Worm (Caenorhabditis elegans) whole organism, young adult: Measurements from ENCODE around the gene rps-24.

ENCODE experiments used
- B0336.3 ChIP-seq: fragments of 200-800 bp; sonication (Bioruptor generic); IDR thresholded peaks from 2 replicates; pipeline ENCODE4 v1.3.6; 2022; ENCODE audit warnings: missing genetic modification characterization, missing compliant biosample characterization
- C06A6.2 ChIP-seq: fragments of 200-800 bp; sonication (Bioruptor generic); conservative IDR thresholded peaks from 2 replicates; pipeline ENCODE4 v1.3.6; 2022; ENCODE audit warnings: missing genetic modification characterization, missing compliant biosample characterization
- D2030.7 ChIP-seq: fragments of 200-800 bp; sonication (Bioruptor generic); IDR thresholded peaks from 2 replicates; pipeline ENCODE4 v1.3.6; 2022; ENCODE audit warnings: missing genetic modification reagents, missing genetic modification characterization, missing compliant biosample characterization
- F10E7.11 ChIP-seq: sonication (generic microtip); optimal IDR thresholded peaks from 2 replicates; lab custom pipeline; 2017; ENCODE audit warnings: mild to moderate bottlenecking, missing genetic modification characterization, moderate library complexity, missing compliant biosample characterization
- F22D6.2 ChIP-seq: sonication (generic microtip); optimal IDR thresholded peaks from 2 replicates; lab custom pipeline; 2016; ENCODE audit warnings: mild to moderate bottlenecking, missing genetic modification characterization, missing compliant biosample characterization
- F33H1.4 ChIP-seq: fragments of 200-800 bp; sonication (Bioruptor generic); IDR thresholded peaks from 2 replicates; pipeline ENCODE4 v1.3.6; 2022; ENCODE audit warnings: missing genetic modification reagents, missing genetic modification characterization, missing compliant biosample characterization
- F49E8.2 ChIP-seq: sonication (generic microtip); optimal IDR thresholded peaks from 3 replicates; lab custom pipeline; 2017; ENCODE audit warnings: missing genetic modification characterization, mild to moderate bottlenecking, missing compliant biosample characterization, antibody characterized with exemption, moderate library complexity; ENCODE audit not compliant: insufficient read depth
- F55B11.4 ChIP-seq: sonication (generic microtip); optimal IDR thresholded peaks from 2 replicates; lab custom pipeline; 2016; ENCODE audit warnings: missing compliant biosample characterization, missing genetic modification characterization, borderline replicate concordance; ENCODE audit not compliant: insufficient read depth
- K12H6.12 ChIP-seq: fragments of 200-800 bp; sonication (Bioruptor generic); optimal IDR thresholded peaks from 2 replicates; lab custom pipeline; 2018; ENCODE audit warnings: mild to moderate bottlenecking, missing genetic modification characterization, missing compliant biosample characterization
- Y53G8AR.9 ChIP-seq: fragments of 200-800 bp; sonication (Bioruptor generic); conservative IDR thresholded peaks from 2 replicates; pipeline ENCODE4 v1.3.6; 2022; ENCODE audit warnings: missing genetic modification reagents, missing genetic modification characterization, missing compliant biosample characterization
- Y56A3A.18 ChIP-seq: fragments of 200-800 bp; sonication (Bioruptor generic); IDR thresholded peaks from 2 replicates; pipeline ENCODE4 v1.3.6; 2022; ENCODE audit warnings: missing genetic modification reagents, missing genetic modification characterization, missing compliant biosample characterization
- ZK185.1 ChIP-seq: sonication (generic microtip); optimal IDR thresholded peaks from 2 replicates; lab custom pipeline; 2016; ENCODE audit warnings: mild to moderate bottlenecking, missing genetic modification characterization, missing compliant biosample characterization; ENCODE audit not compliant: poor library complexity, severe bottlenecking
- ama-1 ChIP-seq, 3 experiments: fragments of 150-350 bp in 1 of 3; sonication (generic microtip) in 2 of 3; optimal IDR thresholded peaks; 2 replicates each; lab custom pipeline; 2014 to 2018; ENCODE audit warnings: missing biosample characterization in 2 of 3, missing genetic modification characterization in 2 of 3, missing genetic modification reagents in 2 of 3
- aptf-3 ChIP-seq: fragments of 200-800 bp; sonication (Bioruptor generic); IDR thresholded peaks from 2 replicates; pipeline ENCODE4 v1.3.6; 2022; ENCODE audit warnings: missing genetic modification characterization, missing compliant biosample characterization
- athp-1 ChIP-seq: sonication (generic microtip); optimal IDR thresholded peaks from 2 replicates; lab custom pipeline; 2017; ENCODE audit warnings: mild to moderate bottlenecking, missing genetic modification characterization, missing compliant biosample characterization
- ceh-100 ChIP-seq: fragments of 200-800 bp; sonication (Bioruptor generic); IDR thresholded peaks from 2 replicates; pipeline ENCODE4 v1.3.6; 2022; ENCODE audit warnings: missing genetic modification reagents, missing genetic modification characterization, missing compliant biosample characterization
- ceh-40 ChIP-seq: fragments of 200-800 bp; sonication (Bioruptor generic); IDR thresholded peaks from 2 replicates; pipeline ENCODE4 v1.3.6; 2022; ENCODE audit warnings: missing genetic modification characterization, missing compliant biosample characterization
- ceh-79 ChIP-seq: sonication (generic microtip); optimal IDR thresholded peaks from 2 replicates; lab custom pipeline; 2017; ENCODE audit warnings: mild to moderate bottlenecking, missing genetic modification characterization, missing compliant biosample characterization
- ceh-91 ChIP-seq: fragments of 200-800 bp; sonication (Bioruptor generic); IDR thresholded peaks from 2 replicates; pipeline ENCODE4 v1.3.6; 2022; ENCODE audit warnings: missing genetic modification reagents, missing genetic modification characterization, missing compliant biosample characterization
- chd-7 ChIP-seq: sonication (generic microtip); optimal IDR thresholded peaks from 2 replicates; lab custom pipeline; 2016; ENCODE audit warnings: mild to moderate bottlenecking, missing genetic modification characterization, moderate library complexity, missing compliant biosample characterization
- die-1 ChIP-seq: sonication (generic microtip); optimal IDR thresholded peaks from 2 replicates; lab custom pipeline; 2016; ENCODE audit warnings: missing genotype, mild to moderate bottlenecking, missing genetic modification characterization, missing compliant biosample characterization
- him-1 ChIP-seq: sonication (generic microtip); optimal IDR thresholded peaks from 2 replicates; lab custom pipeline; 2016; ENCODE audit warnings: missing genotype, missing genetic modification reagents, missing genetic modification characterization, missing compliant biosample characterization
- hlh-26 ChIP-seq: fragments of 200-800 bp; sonication (Bioruptor generic); conservative IDR thresholded peaks from 2 replicates; pipeline ENCODE4 v1.3.6; 2022; ENCODE audit warnings: missing genetic modification reagents, missing genetic modification characterization, missing compliant biosample characterization
- let-607 ChIP-seq, 2 experiments: fragments of 200-800 bp in 1 of 2; sonication (Bioruptor generic) in 1 of 2; sonication (generic microtip) in 1 of 2; optimal IDR thresholded peaks; 2 replicates each; lab custom pipeline; 2016 to 2018; ENCODE audit warnings: mild to moderate bottlenecking in 2 of 2, missing compliant biosample characterization in 2 of 2, missing genetic modification characterization in 2 of 2, moderate library complexity in 2 of 2, missing genotype in 1 of 2
- lin-35 ChIP-seq, 3 experiments: fragments of 150-350 bp in 2 of 3; sonication (generic microtip) in 1 of 3; optimal IDR thresholded peaks; 2 replicates each; lab custom pipeline; 2014 to 2018; ENCODE audit warnings: missing biosample characterization in 3 of 3, missing genetic modification characterization in 3 of 3, missing genetic modification reagents in 3 of 3
- lin-40 ChIP-seq: sonication (generic microtip); optimal IDR thresholded peaks from 2 replicates; lab custom pipeline; 2016; ENCODE audit warnings: missing genetic modification characterization, mild to moderate bottlenecking, missing compliant biosample characterization, missing genotype, missing genetic modification reagents
- lir-1 ChIP-seq: fragments of 200-800 bp; sonication (Bioruptor generic); conservative IDR thresholded peaks from 2 replicates; pipeline ENCODE4 v1.3.6; 2022; ENCODE audit warnings: missing genetic modification reagents, missing genetic modification characterization, missing compliant biosample characterization
- lsl-1 ChIP-seq: fragments of 200-800 bp; sonication (Bioruptor generic); optimal IDR thresholded peaks from 2 replicates; lab custom pipeline; 2018; ENCODE audit warnings: mild to moderate bottlenecking, missing genetic modification characterization, moderate library complexity, missing compliant biosample characterization
- lsy-27 ChIP-seq: sonication (generic microtip); optimal IDR thresholded peaks from 2 replicates; lab custom pipeline; 2017; ENCODE audit warnings: missing genetic modification characterization, mild to moderate bottlenecking, missing compliant biosample characterization, antibody characterized with exemption, missing genotype, borderline replicate concordance; ENCODE audit not compliant: insufficient read depth
- madf-6 ChIP-seq: fragments of 200-800 bp; sonication (Bioruptor generic); IDR thresholded peaks from 2 replicates; pipeline ENCODE4 v1.3.6; 2022; ENCODE audit warnings: missing genetic modification reagents, missing genetic modification characterization, missing compliant biosample characterization
- mcd-1 ChIP-seq: fragments of 200-800 bp; sonication (Bioruptor generic); IDR thresholded peaks from 2 replicates; pipeline ENCODE4 v1.3.6; 2022; ENCODE audit warnings: missing genetic modification reagents, missing genetic modification characterization, missing compliant biosample characterization
- mes-4 ChIP-seq: sonication (generic microtip); optimal IDR thresholded peaks from 2 replicates; lab custom pipeline; 2016; ENCODE audit warnings: missing genotype, missing genetic modification characterization, missing compliant biosample characterization
- nfya-2 ChIP-seq: fragments of 200-800 bp; sonication (Bioruptor generic); IDR thresholded peaks from 2 replicates; pipeline ENCODE4 v1.3.6; 2022; ENCODE audit warnings: missing genetic modification reagents, missing genetic modification characterization, missing compliant biosample characterization
- pha-4 ChIP-seq: fragments of 150-350 bp; sonication (generic microtip); optimal IDR thresholded peaks from 2 replicates; lab custom pipeline; 2014; ENCODE audit warnings: missing biosample characterization, missing genetic modification reagents, missing genetic modification characterization
- rpc-1 ChIP-seq, 2 experiments: fragments of 150-350 bp in 1 of 2; sonication (generic microtip) in 1 of 2; optimal IDR thresholded peaks; 2 replicates each; lab custom pipeline; 2014 to 2018; ENCODE audit warnings: missing biosample characterization in 1 of 2, missing genetic modification characterization in 1 of 2, missing genetic modification reagents in 1 of 2, missing genotype in 1 of 2
- snpc-1.3 ChIP-seq: sonication (generic microtip); optimal IDR thresholded peaks from 2 replicates; lab custom pipeline; 2017; ENCODE audit warnings: missing genetic modification characterization, mild to moderate bottlenecking, missing compliant biosample characterization, antibody characterized with exemption, moderate library complexity, missing genotype, missing genetic modification reagents; ENCODE audit not compliant: insufficient read depth
- snpc-3.4 ChIP-seq: sonication (generic microtip); optimal IDR thresholded peaks from 2 replicates; lab custom pipeline; 2017; ENCODE audit warnings: missing genetic modification characterization, mild to moderate bottlenecking, missing compliant biosample characterization, antibody characterized with exemption, moderate library complexity, missing genotype, missing genetic modification reagents
- snpc-4 ChIP-seq, 5 experiments: fragments of 150-350 bp in 1 of 5; sonication (generic microtip) in 4 of 5; optimal IDR thresholded peaks; 2 replicates each; lab custom pipeline; 2014 to 2018; ENCODE audit warnings: missing genetic modification characterization in 5 of 5, missing biosample characterization in 3 of 5, antibody characterized with exemption in 2 of 5, mild to moderate bottlenecking in 2 of 5, missing compliant biosample characterization in 2 of 5, missing genotype in 2 of 5, moderate library complexity in 2 of 5, missing genetic modification reagents in 1 of 5
- sptf-2 ChIP-seq: fragments of 200-800 bp; sonication (Bioruptor generic); optimal IDR thresholded peaks from 2 replicates; lab custom pipeline; 2018; ENCODE audit warnings: mild to moderate bottlenecking, missing genetic modification characterization, missing compliant biosample characterization
- tbp1 ChIP-seq: fragments of 200-800 bp; sonication (Bioruptor generic); optimal IDR thresholded peaks from 2 replicates; lab custom pipeline; 2018; ENCODE audit warnings: mild to moderate bottlenecking, missing genetic modification characterization, missing compliant biosample characterization
- tbx-9 ChIP-seq: sonication (generic microtip); optimal IDR thresholded peaks from 2 replicates; lab custom pipeline; 2016; ENCODE audit warnings: borderline replicate concordance, missing genetic modification characterization, inconsistent platforms, missing compliant biosample characterization
- tlf-1 ChIP-seq: fragments of 200-800 bp; sonication (Bioruptor generic); optimal IDR thresholded peaks from 2 replicates; lab custom pipeline; 2018; ENCODE audit warnings: mild to moderate bottlenecking, missing genetic modification characterization, missing compliant biosample characterization
- zim-3 ChIP-seq: sonication (generic microtip); optimal IDR thresholded peaks from 2 replicates; lab custom pipeline; 2017; ENCODE audit warnings: mild to moderate bottlenecking, missing genetic modification characterization, moderate library complexity, missing compliant biosample characterization
- ztf-26 ChIP-seq: sonication (generic microtip); optimal IDR thresholded peaks from 2 replicates; lab custom pipeline; 2017; ENCODE audit warnings: missing genetic modification characterization, missing compliant biosample characterization
- ztf-6 ChIP-seq: fragments of 200-800 bp; sonication (Bioruptor generic); IDR thresholded peaks from 2 replicates; pipeline ENCODE4 v1.3.6; 2022; ENCODE audit warnings: missing genetic modification reagents, missing genetic modification characterization, missing compliant biosample characterization

Gene rps-24

DNA sequence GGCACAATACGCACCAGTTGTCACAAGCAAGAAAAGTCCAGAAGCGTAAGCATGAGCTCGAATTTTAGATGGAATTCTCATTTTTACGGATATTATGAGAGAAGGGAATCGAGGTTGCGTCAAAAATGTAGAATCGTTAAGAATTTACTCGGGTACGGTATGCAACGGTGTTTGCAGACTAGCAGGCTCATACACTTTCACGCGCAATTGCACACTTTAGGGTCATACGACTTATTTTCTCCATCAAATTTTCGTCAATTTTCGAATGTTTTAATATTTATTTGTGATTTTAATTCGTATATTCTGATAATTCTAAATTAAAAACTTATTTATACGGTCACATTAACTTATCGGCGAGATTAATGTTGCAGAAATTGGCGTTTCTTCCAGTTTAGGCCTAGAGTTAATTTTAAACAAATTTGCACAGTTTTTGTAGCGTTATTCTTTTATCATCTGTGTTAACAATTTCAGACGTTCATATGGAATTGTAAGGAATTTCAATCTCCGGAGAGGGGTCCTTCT, 7.8 kb downstream of the rps-24 start, which contains the start of the genes T07A9.15 and nog-1:
T07A9.15 (minus strand) TSS at position 138 of the 522 bp plus-strand sequence.
nog-1 (plus strand) TSS at position 472 of the 522 bp plus-strand sequence.
- TF ChIP-seq F55B11.4 (tag; lab: Kevin White, UChicago), result no peak
- peak in 1 of 3 experiments; percentile 6 for TF ChIP-seq lin-35 (GFP tag; optimal IDR thresholded peaks at IDR 0.05; lab: Kevin White, UChicago)
- TF ChIP-seq lin-40 (tag; lab: Kevin White, UChicago), result peak; percentile 45
- no peak for TF ChIP-seq ama-1 (optimal IDR thresholded peaks at IDR 0.05; lab: Kevin White, UChicago)
- TF ChIP-seq ama-1 (GFP tag; optimal IDR thresholded peaks at IDR 0.05; lab: Kevin White, UChicago), result no peak
- no peak for TF ChIP-seq sptf-2 (GFP tag; lab: Kevin White, UChicago)
- no peak for TF ChIP-seq lir-1 (GFP tag; lab: Robert Waterston, UW)
- TF ChIP-seq B0336.3 (GFP tag; lab: Robert Waterston, UW), result no peak
- TF ChIP-seq mcd-1 (GFP tag; lab: Robert Waterston, UW), result peak; percentile 36; the same call in 1 of the 2 replicates
- TF ChIP-seq ZK185.1 (tag; lab: Kevin White, UChicago), result no peak
- peak; percentile 53 for TF ChIP-seq F33H1.4 (GFP tag; lab: Robert Waterston, UW)
- no peak for TF ChIP-seq Y56A3A.18 (GFP tag; lab: Robert Waterston, UW)
- no peak for TF ChIP-seq athp-1 (tag; lab: Kevin White, UChicago)
- no peak for TF ChIP-seq hlh-26 (GFP tag; lab: Robert Waterston, UW)
- TF ChIP-seq snpc-3.4 (tag; lab: Kevin White, UChicago), result peak; percentile 66
- no peak for TF ChIP-seq aptf-3 (GFP tag; lab: Robert Waterston, UW)
- TF ChIP-seq chd-7 (tag; lab: Kevin White, UChicago), result no peak
- TF ChIP-seq ceh-100 (GFP tag; lab: Robert Waterston, UW), result 0 out of 2 replicates have a peak, but pooled peaks have one; percentile 38
- TF ChIP-seq mes-4, result no peak
- no peak for TF ChIP-seq C06A6.2 (GFP tag; lab: Robert Waterston, UW)
- TF ChIP-seq F10E7.11 (tag; lab: Kevin White, UChicago), result no peak
- TF ChIP-seq pha-4, result no peak
- TF ChIP-seq F49E8.2 (tag; lab: Kevin White, UChicago), result peak; percentile 63
- TF ChIP-seq tlf-1 (GFP tag; lab: Kevin White, UChicago), result no peak
- TF ChIP-seq die-1, result no peak
- no peak for TF ChIP-seq rpc-1 (optimal IDR thresholded peaks at IDR 0.05; lab: Kevin White, UChicago)
- TF ChIP-seq rpc-1 (tag; optimal IDR thresholded peaks at IDR 0.05; lab: Kevin White, UChicago), result no peak
- no peak for TF ChIP-seq tbx-9
- 0 out of 2 replicates have a peak, but pooled peaks have one; percentile 33 for TF ChIP-seq madf-6 (GFP tag; lab: Robert Waterston, UW)
- TF ChIP-seq Y53G8AR.9 (GFP tag; lab: Robert Waterston, UW), result 0 out of 2 replicates have a peak, but pooled peaks have one; percentile 10
- TF ChIP-seq ztf-26 (tag; lab: Kevin White, UChicago), result no peak
- TF ChIP-seq F22D6.2 (tag; lab: Kevin White, UChicago), result no peak
- peak; percentile 43 for TF ChIP-seq D2030.7 (GFP tag; lab: Robert Waterston, UW)
- no peak for TF ChIP-seq zim-3
- no peak for TF ChIP-seq lsy-27 (tag; lab: Kevin White, UChicago)
- no peak for TF ChIP-seq K12H6.12 (tag; lab: Kevin White, UChicago)
- no peak for TF ChIP-seq ztf-6 (GFP tag; lab: Robert Waterston, UW)
- no peak for TF ChIP-seq let-607 (tag; optimal IDR thresholded peaks at IDR 0.05; lab: Kevin White, UChicago)
- no peak for TF ChIP-seq ceh-91 (GFP tag; lab: Robert Waterston, UW)
- TF ChIP-seq tbp1 (GFP tag; lab: Kevin White, UChicago), result peak; percentile 20
- no peak for TF ChIP-seq him-1 (tag; lab: Kevin White, UChicago)
- peak; percentile 47 for TF ChIP-seq snpc-1.3
- TF ChIP-seq ceh-40 (GFP tag; lab: Robert Waterston, UW), result no peak
- TF ChIP-seq lsl-1, result peak; percentile 84
- TF ChIP-seq snpc-4 (GFP tag; optimal IDR thresholded peaks at IDR 0.05; lab: Kevin White, UChicago), result no peak
- peak in 3 of 4 experiments; percentile 21 to 49 (median 26) for TF ChIP-seq snpc-4 (tag; optimal IDR thresholded peaks at IDR 0.05; lab: Kevin White, UChicago)
- no peak for TF ChIP-seq ceh-79 (tag; lab: Kevin White, UChicago)
- TF ChIP-seq nfya-2 (GFP tag; lab: Robert Waterston, UW), result no peak
